Fruit fly (Drosophila melanogaster): ENCODE data around the gene CG10588.
A peak's percentile ranks its signal among the peaks of the same experiment; 100 is the strongest.

The CG10588 gene

DNA sequence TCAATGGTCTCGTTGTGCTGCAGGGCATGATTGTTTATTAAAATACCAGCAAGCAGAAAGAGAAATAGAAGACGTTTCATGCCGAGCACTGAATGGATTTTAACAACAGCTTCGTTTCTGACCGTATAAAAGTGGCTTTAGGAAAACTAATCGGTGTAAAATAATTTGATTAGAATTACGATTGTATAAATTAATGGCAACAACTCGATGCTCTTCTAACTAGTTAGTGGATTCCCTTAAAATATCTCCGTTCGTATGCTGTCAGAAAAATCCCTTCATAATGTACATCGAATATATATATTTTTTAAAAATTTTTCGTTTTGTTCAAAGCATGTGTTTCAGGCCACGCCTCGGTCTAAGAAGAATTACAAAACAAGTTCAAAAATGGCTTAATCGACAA lies at the start of gene CG10588, which contains the start of gene Sems:
Gene CG10588, plus strand, starts transcription at position 285 of the 400 bp plus-strand sequence.
Gene Sems, minus strand, starts transcription at position 101 of the 400 bp plus-strand sequence.
- TF ChIP-seq CG10348 (GFP tag; IDR thresholded peaks at IDR 0.05) (no peak), CG34367 (tag; optimal IDR thresholded peaks at IDR 0.05) (no peak), CG8301 (tag; optimal IDR thresholded peaks at IDR 0.05) (no peak), CG9948 (tag; optimal IDR thresholded peaks at IDR 0.05) (no peak), Pif1B (GFP tag; optimal IDR thresholded peaks at IDR 0.05) (no peak), Snoo (tag; optimal IDR thresholded peaks at IDR 0.05) (no peak), D1 (tag; optimal IDR thresholded peaks at IDR 0.05) (no peak), CG14655 (GFP tag; optimal IDR thresholded peaks at IDR 0.05) (no peak), Pif1A (GFP tag; optimal IDR thresholded peaks at IDR 0.05) (no peak)

DNA sequence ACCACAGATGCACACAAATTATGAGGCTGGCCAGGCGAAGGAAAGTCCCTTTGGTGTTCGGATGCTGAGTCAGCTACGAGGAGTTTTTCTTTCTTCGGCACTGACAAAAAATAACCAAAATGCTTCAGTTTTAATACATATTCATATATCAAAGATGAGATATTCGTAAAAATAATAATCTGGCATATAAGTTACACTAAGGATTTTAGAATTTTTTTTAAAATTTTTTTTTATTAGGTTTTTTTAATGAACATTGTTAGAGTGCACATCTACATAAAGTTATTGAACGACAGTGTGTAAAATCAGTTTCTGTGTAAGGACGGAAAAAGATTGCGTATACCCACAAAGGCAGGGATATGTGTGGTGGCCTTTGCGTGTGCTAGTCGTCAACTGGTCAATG lies 49.8 kb upstream of the CG10588 start:
- TF ChIP-seq CG9948 (tag; optimal IDR thresholded peaks at IDR 0.05), result no peak
- no peak for TF ChIP-seq D1 (tag; optimal IDR thresholded peaks at IDR 0.05)
- TF ChIP-seq EcR (GFP tag; optimal IDR thresholded peaks at IDR 0.05), result no peak
- TF ChIP-seq CG4496 (GFP tag; IDR thresholded peaks at IDR 0.05), result no peak
- TF ChIP-seq Snoo (tag; optimal IDR thresholded peaks at IDR 0.05), result no peak
- TF ChIP-seq Pif1A (GFP tag; optimal IDR thresholded peaks at IDR 0.05), result no peak
- no peak for TF ChIP-seq CG17806 (tag; optimal IDR thresholded peaks at IDR 0.05)
- no peak for TF ChIP-seq CG8159 (tag; optimal IDR thresholded peaks at IDR 0.05)

DNA sequence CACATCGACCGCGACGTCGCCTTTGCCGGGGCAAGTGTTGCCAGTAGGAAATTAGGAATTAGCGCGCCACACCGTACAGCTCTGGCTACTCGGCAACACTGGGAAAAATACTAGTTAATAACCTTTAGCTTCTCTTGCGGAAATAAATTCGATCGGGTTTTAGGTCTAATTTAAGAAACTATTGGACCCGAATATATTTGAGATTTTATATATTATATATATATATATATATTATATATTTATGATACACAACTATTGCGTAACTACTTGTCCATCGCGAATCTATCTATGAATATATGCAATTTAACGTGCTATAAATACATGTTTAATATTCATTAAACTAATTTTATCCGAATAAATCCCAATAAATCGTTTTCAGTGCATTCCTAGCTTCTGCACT lies 42.4 kb upstream of the CG10588 start:
- peak; percentile 58 for TF ChIP-seq CG15710 (tag; optimal IDR thresholded peaks at IDR 0.05)
- TF ChIP-seq CG12605 (GFP tag; IDR thresholded peaks at IDR 0.05), result no peak; the same call in 1 of the 2 replicates
- no peak for TF ChIP-seq gl (tag; optimal IDR thresholded peaks at IDR 0.05)
- TF ChIP-seq CG17806 (tag; optimal IDR thresholded peaks at IDR 0.05), result peak; percentile 68
- peak; percentile 63 for TF ChIP-seq CG8159 (tag; optimal IDR thresholded peaks at IDR 0.05)
- peak; percentile 26 for TF ChIP-seq D1 (tag; optimal IDR thresholded peaks at IDR 0.05)
- TF ChIP-seq EcR (GFP tag; optimal IDR thresholded peaks at IDR 0.05), result no peak
- peak; percentile 66 for TF ChIP-seq CG8301 (tag; optimal IDR thresholded peaks at IDR 0.05)
- peak; percentile 84 for TF ChIP-seq CG14655 (GFP tag; optimal IDR thresholded peaks at IDR 0.05)
- TF ChIP-seq CG9948 (tag; optimal IDR thresholded peaks at IDR 0.05), result peak; percentile 78
- peak; percentile 28 for TF ChIP-seq CG34367 (tag; optimal IDR thresholded peaks at IDR 0.05)
- TF ChIP-seq rn (GFP tag; IDR thresholded peaks at IDR 0.05), result no peak
- TF ChIP-seq Ets98B (GFP tag; IDR thresholded peaks at IDR 0.05), result no peak; the same call in none of the 2 replicates
- peak; percentile 14 for TF ChIP-seq Pif1B (GFP tag; optimal IDR thresholded peaks at IDR 0.05)
- 0 out of 3 replicates have a peak, but pooled peaks have one; percentile 38 for TF ChIP-seq CG4496 (GFP tag; IDR thresholded peaks at IDR 0.05)
- TF ChIP-seq CG13204 (GFP tag; optimal IDR thresholded peaks at IDR 0.05), result no peak
- TF ChIP-seq fd96Ca (GFP tag; IDR thresholded peaks at IDR 0.05), result no peak
- peak; percentile 8 for TF ChIP-seq Pif1A (GFP tag; optimal IDR thresholded peaks at IDR 0.05)
- no peak for TF ChIP-seq CG10348 (GFP tag; IDR thresholded peaks at IDR 0.05)
- TF ChIP-seq CG32121 (GFP tag; IDR thresholded peaks at IDR 0.05), result peak; percentile 16; the same call in 1 of the 2 replicates
- no peak for TF ChIP-seq Snoo (tag; optimal IDR thresholded peaks at IDR 0.05)

DNA sequence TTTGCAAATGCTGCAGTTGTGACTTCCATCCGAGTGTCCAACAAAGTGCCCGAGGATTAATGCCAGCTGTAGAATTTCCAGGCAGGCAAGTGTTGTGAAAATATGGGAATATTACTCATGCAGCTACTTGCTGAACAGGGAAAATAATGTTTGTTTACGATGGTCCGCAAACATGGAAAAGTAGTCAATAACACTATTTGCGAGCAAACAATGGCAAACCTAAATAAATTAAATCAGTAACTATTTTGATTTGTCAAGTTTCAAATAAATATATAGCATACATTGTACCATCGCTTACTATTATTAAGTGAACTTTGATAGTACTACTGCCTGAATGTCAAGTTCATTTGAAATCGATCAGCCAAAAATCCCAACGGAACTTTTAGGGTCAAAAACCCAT lies 41.6 kb upstream of the CG10588 start:
- TF ChIP-seq CG8159 (tag; optimal IDR thresholded peaks at IDR 0.05) (no peak), CG4496 (GFP tag; IDR thresholded peaks at IDR 0.05) (no peak), EcR (GFP tag; optimal IDR thresholded peaks at IDR 0.05) (no peak), Ets98B (GFP tag; IDR thresholded peaks at IDR 0.05) (no peak), CG13204 (GFP tag; optimal IDR thresholded peaks at IDR 0.05) (no peak), D1 (tag; optimal IDR thresholded peaks at IDR 0.05) (no peak), CG32121 (GFP tag; IDR thresholded peaks at IDR 0.05) (no peak), fd96Ca (GFP tag; IDR thresholded peaks at IDR 0.05) (no peak), gl (tag; optimal IDR thresholded peaks at IDR 0.05) (no peak), CG12605 (GFP tag; IDR thresholded peaks at IDR 0.05) (no peak), rn (GFP tag; IDR thresholded peaks at IDR 0.05) (no peak), Pif1A (GFP tag; optimal IDR thresholded peaks at IDR 0.05) (no peak), CG9948 (tag; optimal IDR thresholded peaks at IDR 0.05) (no peak), CG10348 (GFP tag; IDR thresholded peaks at IDR 0.05) (no peak), Snoo (tag; optimal IDR thresholded peaks at IDR 0.05) (no peak), CG34367 (tag; optimal IDR thresholded peaks at IDR 0.05) (no peak), CG17806 (tag; optimal IDR thresholded peaks at IDR 0.05) (no peak), Pif1B (GFP tag; optimal IDR thresholded peaks at IDR 0.05) (no peak), CG15710 (tag; optimal IDR thresholded peaks at IDR 0.05) (no peak), CG8301 (tag; optimal IDR thresholded peaks at IDR 0.05) (no peak)

DNA sequence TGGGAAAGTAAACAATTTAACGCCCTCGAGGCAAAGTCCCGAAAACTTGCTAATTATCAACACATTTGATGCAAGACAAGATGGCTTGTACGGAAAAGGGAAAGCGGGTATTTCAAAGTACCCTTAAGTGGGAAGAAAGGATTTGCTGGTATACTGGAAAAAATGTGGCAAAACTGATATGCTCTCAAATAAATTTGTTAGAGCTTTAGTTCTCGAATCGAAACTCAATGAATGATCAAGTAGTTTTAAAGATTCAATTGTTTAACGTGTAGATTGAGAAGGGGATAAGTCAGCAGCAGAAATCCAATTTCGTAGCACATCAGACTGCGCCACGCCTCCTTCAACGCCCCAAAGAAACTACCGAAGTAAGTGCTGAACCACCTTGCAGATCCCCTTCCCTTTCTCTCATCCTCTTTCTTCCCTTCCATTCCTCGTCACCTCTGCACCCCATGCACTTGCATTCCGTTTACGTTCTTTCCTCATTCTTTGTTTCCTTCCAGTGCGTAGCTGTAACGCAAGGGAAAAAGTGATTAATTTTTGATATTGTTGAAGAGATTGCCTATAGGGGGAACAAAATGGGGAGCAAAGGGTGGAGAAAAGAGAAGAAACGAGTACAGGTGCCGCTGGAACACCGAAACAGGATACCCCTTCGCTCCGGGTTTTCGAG lies 39.6 kb upstream of the CG10588 start:
- TF ChIP-seq CG8159 (tag; optimal IDR thresholded peaks at IDR 0.05) (peak; percentile 26), CG13204 (GFP tag; optimal IDR thresholded peaks at IDR 0.05) (peak; percentile 14), Pif1A (GFP tag; optimal IDR thresholded peaks at IDR 0.05) (no peak), EcR (GFP tag; optimal IDR thresholded peaks at IDR 0.05) (peak; percentile 2)

DNA sequence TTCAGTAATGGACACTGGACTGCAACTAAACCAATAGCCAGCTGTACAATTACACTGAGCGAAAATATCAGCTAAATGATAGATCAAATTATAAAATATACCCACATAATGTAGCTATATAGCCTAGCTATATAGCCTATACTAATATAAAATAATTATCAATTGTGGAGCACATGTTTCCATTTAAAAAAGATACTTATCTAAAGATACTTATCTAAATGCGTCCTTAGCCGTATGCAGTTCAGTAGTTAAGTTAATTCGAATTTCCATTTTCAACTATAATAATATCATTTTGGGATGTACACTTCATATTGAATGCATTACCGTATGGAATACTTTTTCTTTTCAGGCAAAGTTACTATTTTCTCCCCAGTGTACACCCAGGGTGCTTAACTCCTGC lies 37.8 kb upstream of the CG10588 start:
- TF ChIP-seq EcR (GFP tag; optimal IDR thresholded peaks at IDR 0.05), result no peak
- TF ChIP-seq CG14655 (GFP tag; optimal IDR thresholded peaks at IDR 0.05), result peak; percentile 47
- TF ChIP-seq rn (GFP tag; IDR thresholded peaks at IDR 0.05), result no peak
- TF ChIP-seq CG4496 (GFP tag; IDR thresholded peaks at IDR 0.05), result 0 out of 3 replicates have a peak, but pooled peaks have one; percentile 17
- TF ChIP-seq CG15710 (tag; optimal IDR thresholded peaks at IDR 0.05), result peak; percentile 26
- no peak for TF ChIP-seq CG13204 (GFP tag; optimal IDR thresholded peaks at IDR 0.05)
- no peak for TF ChIP-seq fd96Ca (GFP tag; IDR thresholded peaks at IDR 0.05)
- TF ChIP-seq D1 (tag; optimal IDR thresholded peaks at IDR 0.05), result no peak
- TF ChIP-seq CG34367 (tag; optimal IDR thresholded peaks at IDR 0.05), result no peak
- no peak for TF ChIP-seq CG9948 (tag; optimal IDR thresholded peaks at IDR 0.05)
- TF ChIP-seq Snoo (tag; optimal IDR thresholded peaks at IDR 0.05), result no peak
- peak; percentile 54 for TF ChIP-seq CG8301 (tag; optimal IDR thresholded peaks at IDR 0.05)
- TF ChIP-seq Pif1B (GFP tag; optimal IDR thresholded peaks at IDR 0.05), result no peak
- no peak for TF ChIP-seq CG32121 (GFP tag; IDR thresholded peaks at IDR 0.05)
- peak; percentile 19 for TF ChIP-seq CG17806 (tag; optimal IDR thresholded peaks at IDR 0.05)
- no peak for TF ChIP-seq gl (tag; optimal IDR thresholded peaks at IDR 0.05)
- no peak for TF ChIP-seq CG10348 (GFP tag; IDR thresholded peaks at IDR 0.05)
- TF ChIP-seq Pif1A (GFP tag; optimal IDR thresholded peaks at IDR 0.05), result peak; percentile 22
- no peak for TF ChIP-seq CG12605 (GFP tag; IDR thresholded peaks at IDR 0.05)
- peak; percentile 36 for TF ChIP-seq CG8159 (tag; optimal IDR thresholded peaks at IDR 0.05)
- no peak for TF ChIP-seq Ets98B (GFP tag; IDR thresholded peaks at IDR 0.05)

Data from whole organism, pupa.